Fruit fly (Drosophila melanogaster) whole organism, embryonic: ENCODE measurements around the gene BCL7-like.

ENCODE experiments used
- Atf-2 ChIP-seq: fragments of 200-800 bp; sonication (Bioruptor generic); optimal IDR thresholded peaks from 2 replicates; lab custom pipeline; 2016; ENCODE audit warnings: missing biosample characterization, missing genetic modification characterization
- Bdp1 ChIP-seq: fragments of 200-800 bp; sonication (Bioruptor generic); optimal IDR thresholded peaks from 3 replicates; lab custom pipeline; 2016; ENCODE audit warnings: missing biosample characterization, missing genetic modification characterization
- BtbVII ChIP-seq: fragments of 200-800 bp; sonication (Bioruptor generic); optimal IDR thresholded peaks from 3 replicates; lab custom pipeline; 2017; ENCODE audit warnings: missing biosample characterization, mild to moderate bottlenecking, missing genetic modification characterization
- CG1024 ChIP-seq: fragments of 200-800 bp; sonication (Bioruptor generic); IDR thresholded peaks from 2 replicates; pipeline ENCODE4 v1.3.6; 2022; ENCODE audit warnings: missing biosample characterization, missing genetic modification characterization
- CG10431 ChIP-seq: fragments of 200-800 bp; sonication (Bioruptor generic); optimal IDR thresholded peaks from 3 replicates; lab custom pipeline; 2018; ENCODE audit warnings: missing biosample characterization, mild to moderate bottlenecking, missing genetic modification characterization
- CG10654 ChIP-seq: fragments of 200-800 bp; sonication (Bioruptor generic); optimal IDR thresholded peaks from 2 replicates; lab custom pipeline; 2016; ENCODE audit warnings: missing biosample characterization, missing genetic modification characterization
- CG11247 ChIP-seq: fragments of 200-800 bp; sonication (Bioruptor generic); IDR thresholded peaks from 2 replicates; pipeline ENCODE4 v1.3.6; 2022; ENCODE audit warnings: missing biosample characterization, missing genetic modification characterization
- CG12155 ChIP-seq: fragments of 200-800 bp; sonication (Bioruptor generic); optimal IDR thresholded peaks from 3 replicates; lab custom pipeline; 2016; ENCODE audit warnings: missing biosample characterization, missing genetic modification characterization
- CG14710 ChIP-seq: fragments of 200-800 bp; sonication (Bioruptor generic); optimal IDR thresholded peaks from 3 replicates; lab custom pipeline; 2019; ENCODE audit warnings: missing biosample characterization, mild to moderate bottlenecking, missing genetic modification characterization, moderate library complexity
- CG16779 ChIP-seq: fragments of 200-800 bp; sonication (Bioruptor generic); IDR thresholded peaks from 2 replicates; pipeline ENCODE4 v1.3.6; 2022; ENCODE audit warnings: missing biosample characterization, missing genetic modification characterization
- CG17568 ChIP-seq: fragments of 200-800 bp; sonication (Bioruptor generic); optimal IDR thresholded peaks from 2 replicates; lab custom pipeline; 2018; ENCODE audit warnings: missing biosample characterization, mild to moderate bottlenecking, missing genetic modification characterization, moderate library complexity
- CG17612 ChIP-seq: fragments of 200-800 bp; sonication (Bioruptor generic); IDR thresholded peaks from 2 replicates; pipeline ENCODE4 v1.3.6; 2022; ENCODE audit warnings: missing biosample characterization, missing genetic modification characterization
- CG2712 ChIP-seq: fragments of 200-800 bp; optimal IDR thresholded peaks from 3 replicates; lab custom pipeline; 2019; ENCODE audit warnings: missing biosample characterization, mild to moderate bottlenecking, missing genetic modification characterization, moderate library complexity
- CG33213 ChIP-seq: fragments of 200-800 bp; sonication (Bioruptor generic); optimal IDR thresholded peaks from 3 replicates; lab custom pipeline; 2016; ENCODE audit warnings: missing biosample characterization, missing genetic modification characterization
- CG5245 ChIP-seq: fragments of 200-800 bp; sonication (Bioruptor generic); optimal IDR thresholded peaks from 3 replicates; lab custom pipeline; 2016; ENCODE audit warnings: missing biosample characterization, missing genetic modification characterization
- CG6765 ChIP-seq: fragments of 200-800 bp; sonication (Bioruptor generic); optimal IDR thresholded peaks from 3 replicates; lab custom pipeline; 2017; ENCODE audit warnings: missing biosample characterization, mild to moderate bottlenecking, missing genetic modification characterization
- CG6854 ChIP-seq: fragments of 200-800 bp; sonication (Bioruptor generic); optimal IDR thresholded peaks from 3 replicates; lab custom pipeline; 2017; ENCODE audit warnings: missing biosample characterization, mild to moderate bottlenecking, missing genetic modification characterization
- CG7271 ChIP-seq: fragments of 200-800 bp; sonication (Bioruptor generic); optimal IDR thresholded peaks from 2 replicates; lab custom pipeline; 2018; ENCODE audit warnings: missing biosample characterization, mild to moderate bottlenecking, missing genetic modification characterization, moderate library complexity
- CG7372 ChIP-seq: fragments of 200-800 bp; sonication (Bioruptor generic); IDR thresholded peaks from 2 replicates; pipeline ENCODE4 v1.3.6; 2022; ENCODE audit warnings: missing biosample characterization, missing genetic modification characterization
- CG7987 ChIP-seq: fragments of 200-800 bp; sonication (Bioruptor generic); optimal IDR thresholded peaks from 2 replicates; lab custom pipeline; 2018; ENCODE audit warnings: missing biosample characterization, mild to moderate bottlenecking, missing genetic modification characterization, moderate library complexity
- Dbx ChIP-seq: fragments of 200-800 bp; sonication (Bioruptor generic); IDR thresholded peaks from 3 replicates; pipeline ENCODE4 v1.3.6; 2022; ENCODE audit warnings: missing biosample characterization, missing genetic modification characterization
- Dref ChIP-seq: fragments of 200-800 bp; sonication (Bioruptor generic); IDR thresholded peaks from 2 replicates; pipeline ENCODE4 v1.3.6; 2022; ENCODE audit warnings: missing biosample characterization, missing genetic modification characterization
- Eip74EF ChIP-seq, 2 experiments: fragments of 200-800 bp in 1 of 2; fragments of >200 bp in 1 of 2; sonication (Bioruptor generic) in 1 of 2; optimal IDR thresholded peaks; 2 replicates each; lab custom pipeline; 2017 to 2019; ENCODE audit warnings: missing biosample characterization in 2 of 2, missing genetic modification characterization in 2 of 2, mild to moderate bottlenecking in 1 of 2, moderate library complexity in 1 of 2
- Ets65A ChIP-seq: fragments of 200-800 bp; sonication (Bioruptor generic); peaks from one replicate; lab custom pipeline; 2016; ENCODE audit warnings: missing biosample characterization, missing genetic modification characterization
- HLHmδ ChIP-seq: fragments of 200-800 bp; sonication (Bioruptor generic); optimal IDR thresholded peaks from 2 replicates; lab custom pipeline; 2018; ENCODE audit warnings: missing biosample characterization, mild to moderate bottlenecking, missing genetic modification characterization, moderate library complexity
- HmgD ChIP-seq: fragments of 200-800 bp; sonication (Bioruptor generic); optimal IDR thresholded peaks from 3 replicates; lab custom pipeline; 2016; ENCODE audit warnings: missing biosample characterization, missing genetic modification characterization
- Hr78 ChIP-seq, 2 experiments: fragments of 200-800 bp in 1 of 2; fragments of >200 bp in 1 of 2; sonication (Bioruptor generic) in 1 of 2; optimal IDR thresholded peaks; 2 replicates each; lab custom pipeline; 2017 to 2019; ENCODE audit warnings: missing biosample characterization in 2 of 2, missing genetic modification characterization in 2 of 2, mild to moderate bottlenecking in 1 of 2, moderate library complexity in 1 of 2
- Lhr ChIP-seq: fragments of 200-800 bp; sonication (Bioruptor generic); optimal IDR thresholded peaks from 3 replicates; lab custom pipeline; 2017; ENCODE audit warnings: mild to moderate bottlenecking, missing biosample characterization, missing genetic modification reagents, missing genetic modification characterization
- Mad ChIP-seq: fragments of 200-800 bp; sonication (Bioruptor generic); optimal IDR thresholded peaks from 2 replicates; lab custom pipeline; 2016; ENCODE audit warnings: missing biosample characterization, missing genetic modification characterization
- Myb ChIP-seq: fragments of 200-800 bp; sonication (Bioruptor generic); optimal IDR thresholded peaks from 2 replicates; lab custom pipeline; 2016; ENCODE audit warnings: missing biosample characterization, missing genetic modification characterization
- NFAT ChIP-seq: fragments of 200-800 bp; sonication (Bioruptor generic); IDR thresholded peaks from 2 replicates; pipeline ENCODE4 v1.3.6; 2022; ENCODE audit warnings: missing biosample characterization, missing genetic modification characterization
- Nf-YC ChIP-seq: fragments of 200-800 bp; optimal IDR thresholded peaks from 3 replicates; lab custom pipeline; 2019; ENCODE audit warnings: missing biosample characterization, mild to moderate bottlenecking, missing genetic modification characterization, moderate library complexity
- Oaz ChIP-seq: fragments of 200-800 bp; sonication (Bioruptor generic); IDR thresholded peaks from 2 replicates; pipeline ENCODE4 v1.3.6; 2022; ENCODE audit warnings: missing biosample characterization, missing genetic modification characterization
- Scr ChIP-seq: fragments of 200-800 bp; sonication (Bioruptor generic); IDR thresholded peaks from 2 replicates; pipeline ENCODE4 v1.3.6; 2022; ENCODE audit warnings: missing biosample characterization, missing genetic modification characterization; ENCODE audit not compliant: partially characterized antibody
- amos ChIP-seq: fragments of 200-800 bp; sonication (Bioruptor generic); IDR thresholded peaks from 2 replicates; pipeline ENCODE4 v1.3.6; 2022; ENCODE audit warnings: missing biosample characterization, missing genetic modification characterization; ENCODE audit not compliant: partially characterized antibody
- ase ChIP-seq: fragments of 200-800 bp; sonication (Bioruptor generic); IDR thresholded peaks from 3 replicates; pipeline ENCODE4 v1.3.6; 2022; ENCODE audit warnings: missing biosample characterization, missing genetic modification characterization
- bbx ChIP-seq: fragments of 200-800 bp; sonication (Bioruptor generic); IDR thresholded peaks from 2 replicates; pipeline ENCODE4 v1.3.6; 2022; ENCODE audit warnings: missing biosample characterization, missing genetic modification characterization; ENCODE audit not compliant: partially characterized antibody
- caup ChIP-seq: fragments of 200-800 bp; sonication (Bioruptor generic); optimal IDR thresholded peaks from 3 replicates; lab custom pipeline; 2017; ENCODE audit warnings: missing biosample characterization, mild to moderate bottlenecking, missing genetic modification characterization, moderate library complexity; ENCODE audit not compliant: severe bottlenecking
- disco-r ChIP-seq: fragments of 200-800 bp; sonication (Bioruptor generic); optimal IDR thresholded peaks from 2 replicates; lab custom pipeline; 2016; ENCODE audit warnings: missing biosample characterization, missing genetic modification characterization
- dm ChIP-seq: fragments of 200-800 bp; sonication (Bioruptor generic); optimal IDR thresholded peaks from 3 replicates; lab custom pipeline; 2016; ENCODE audit warnings: missing biosample characterization, missing genetic modification characterization
- en ChIP-seq: fragments of 200-800 bp; sonication (Bioruptor generic); optimal IDR thresholded peaks from 2 replicates; lab custom pipeline; 2016; ENCODE audit warnings: missing biosample characterization, missing genetic modification characterization
- klu ChIP-seq: fragments of 200-800 bp; sonication (Bioruptor generic); IDR thresholded peaks from 2 replicates; pipeline ENCODE4 v1.3.6; 2022; ENCODE audit warnings: missing biosample characterization, missing genetic modification characterization
- phol ChIP-seq: fragments of 200-800 bp; sonication (Bioruptor generic); optimal IDR thresholded peaks from 3 replicates; lab custom pipeline; 2018; ENCODE audit warnings: missing biosample characterization, mild to moderate bottlenecking, missing genetic modification characterization, moderate library complexity
- row ChIP-seq: fragments of 200-800 bp; sonication (Bioruptor generic); IDR thresholded peaks from 3 replicates; pipeline ENCODE4 v1.3.6; 2022; ENCODE audit warnings: missing biosample characterization, missing genetic modification characterization
- sens ChIP-seq: fragments of 200-800 bp; sonication (Bioruptor generic); peaks from one replicate; lab custom pipeline; 2016; ENCODE audit warnings: missing biosample characterization, missing genetic modification characterization
- shn ChIP-seq: fragments of 200-800 bp; sonication (Bioruptor generic); optimal IDR thresholded peaks from 3 replicates; lab custom pipeline; 2016; ENCODE audit warnings: missing biosample characterization, missing genetic modification characterization
- sima ChIP-seq: fragments of 200-800 bp; sonication (Bioruptor generic); optimal IDR thresholded peaks from 2 replicates; lab custom pipeline; 2016; ENCODE audit warnings: missing biosample characterization, missing genetic modification characterization
- sna ChIP-seq: fragments of 200-800 bp; sonication (Bioruptor generic); IDR thresholded peaks from 2 replicates; pipeline ENCODE4 v1.3.6; 2022; ENCODE audit warnings: missing biosample characterization, missing genetic modification characterization; ENCODE audit not compliant: partially characterized antibody
- so ChIP-seq: fragments of 200-800 bp; sonication (Bioruptor generic); IDR thresholded peaks from 3 replicates; pipeline ENCODE4 v1.3.6; 2022; ENCODE audit warnings: missing biosample characterization, missing genetic modification characterization
- sr ChIP-seq: fragments of 200-800 bp; sonication (Bioruptor generic); IDR thresholded peaks from 3 replicates; pipeline ENCODE4 v1.3.6; 2022; ENCODE audit warnings: missing biosample characterization, missing genetic modification characterization
- tap ChIP-seq: fragments of 200-800 bp; optimal IDR thresholded peaks from 3 replicates; lab custom pipeline; 2019; ENCODE audit warnings: missing biosample characterization, mild to moderate bottlenecking, missing genetic modification characterization, moderate library complexity
- tio ChIP-seq: fragments of 200-800 bp; sonication (Bioruptor generic); optimal IDR thresholded peaks from 2 replicates; lab custom pipeline; 2017; ENCODE audit warnings: missing biosample characterization, missing genetic modification characterization, inconsistent platforms

The BCL7-like gene

DNA sequence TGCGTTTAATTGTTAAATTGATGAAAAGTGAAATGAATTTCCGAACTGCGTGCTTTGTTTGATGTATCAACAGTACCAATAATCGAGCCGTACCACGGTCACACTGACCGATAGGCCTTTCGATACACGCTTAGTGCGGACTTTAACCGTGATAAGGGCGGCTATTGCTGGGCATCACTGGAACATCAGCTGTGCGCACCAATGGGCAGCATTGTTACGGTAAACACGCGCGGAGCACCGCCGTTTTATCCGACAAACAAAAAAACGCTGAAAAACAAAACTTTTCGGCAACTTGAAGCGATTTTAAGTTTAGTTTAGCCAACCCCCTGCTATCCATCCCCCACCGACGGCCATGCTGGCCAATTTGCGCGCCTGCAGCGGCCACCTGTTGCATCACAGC, 37.3 kb upstream of the BCL7-like start, which contains the start of the genes c12.1 and c12.2 (continued):
- TF ChIP-seq bbx (GFP tag; lab: Robert Waterston, UW) (peak; percentile 64), disco-r (GFP tag; lab: Kevin White, UChicago) (no peak), CG10431 (GFP tag; lab: Kevin White, UChicago) (no peak), Scr (GFP tag; lab: Robert Waterston, UW) (peak; percentile 51), CG2712 (tag; lab: Kevin White, UChicago) (no peak), BtbVII (GFP tag; lab: Kevin White, UChicago) (no peak), sna (GFP tag; lab: Robert Waterston, UW) (no peak), klu (GFP tag; lab: Robert Waterston, UW) (no peak), ase (GFP tag; lab: Robert Waterston, UW) (no peak), CG16779 (no peak), so (no peak; the same call in 2 of the 3 replicates), Atf-2 (no peak), Lhr (GFP tag; lab: Kevin White, UChicago) (peak; percentile 34), HmgD (GFP tag; lab: Kevin White, UChicago) (peak; percentile 68), Mad (GFP tag; lab: Kevin White, UChicago) (peak; percentile 18), Nf-YC (tag; lab: Kevin White, UChicago) (no peak), row (GFP tag; lab: Robert Waterston, UW) (0 out of 3 replicates have a peak, but pooled peaks have one; percentile 24), Dbx (GFP tag; lab: Robert Waterston, UW) (no peak), CG5245 (GFP tag; lab: Kevin White, UChicago) (no peak), amos (peak; percentile 71), NFAT (GFP tag; lab: Robert Waterston, UW) (peak; percentile 24; the same call in 1 of the 2 replicates), CG33213 (GFP tag; lab: Kevin White, UChicago) (peak; percentile 40), CG6854 (no peak), en (GFP tag; lab: Kevin White, UChicago) (no peak), CG7271 (tag; lab: Kevin White, UChicago) (no peak), shn (GFP tag; lab: Kevin White, UChicago) (no peak), CG17612 (GFP tag; lab: Robert Waterston, UW) (no peak), CG6765 (GFP tag; lab: Kevin White, UChicago) (no peak), sr (GFP tag; lab: Robert Waterston, UW) (no peak), CG14710 (peak; percentile 58), Hr78 (GFP tag; optimal IDR thresholded peaks at IDR 0.05; lab: Kevin White, UChicago) (peak in 1 of 2 experiments; percentile 35), dm (GFP tag; lab: Kevin White, UChicago) (peak; percentile 88), sens (peak; percentile 56), tap (tag; lab: Kevin White, UChicago) (no peak), CG11247 (GFP tag; lab: Robert Waterston, UW) (no peak), CG17568 (GFP tag; lab: Kevin White, UChicago) (no peak), phol (peak; percentile 50), Eip74EF (GFP tag; optimal IDR thresholded peaks at IDR 0.05; lab: Kevin White, UChicago) (no peak), CG10654 (GFP tag; lab: Kevin White, UChicago) (no peak), Oaz (GFP tag; lab: Robert Waterston, UW) (no peak), CG7372 (no peak), tio (GFP tag; lab: Kevin White, UChicago) (no peak), CG12155 (GFP tag; lab: Kevin White, UChicago) (no peak), Ets65A (GFP tag; lab: Kevin White, UChicago) (peak; percentile 55), Myb (GFP tag; lab: Kevin White, UChicago) (peak; percentile 52), Bdp1 (GFP tag; lab: Kevin White, UChicago) (no peak), CG7987 (peak; percentile 51), HLHmδ (GFP tag; lab: Kevin White, UChicago) (peak; percentile 14), Dref (GFP tag; lab: Robert Waterston, UW) (peak; percentile 92), caup (no peak), CG1024 (GFP tag; lab: Robert Waterston, UW) (no peak), sima (no peak)
